Worm (Caenorhabditis elegans): ENCODE measurements around the gene CC8.3.

CC8.3 gene

ce11 chrIV:3642189-3642588 lies at the start of gene CC8.3:
Gene CC8.3, minus strand, starts transcription at chrIV:3642289.
- TF ChIP-seq flh-1 (GFP tag; optimal IDR thresholded peaks at IDR 0.05): no peak
- no peak for TF ChIP-seq unc-62 (GFP tag; optimal IDR thresholded peaks at IDR 0.05)
- TF ChIP-seq ceh-43 (GFP tag; optimal IDR thresholded peaks at IDR 0.05): no peak
- TF ChIP-seq snpc-4 (tag; optimal IDR thresholded peaks at IDR 0.05): no peak
- TF ChIP-seq elt-1 (tag; optimal IDR thresholded peaks at IDR 0.05; ENCODE audit: borderline replicate concordance, insufficient read depth): no peak
- TF ChIP-seq tbx-8 (GFP tag; optimal IDR thresholded peaks at IDR 0.05): no peak
- TF ChIP-seq hlh-1 (tag; optimal IDR thresholded peaks at IDR 0.05): no peak
- TF ChIP-seq nhr-28 (tag; optimal IDR thresholded peaks at IDR 0.05): no peak
- TF ChIP-seq mls-2 (tag; optimal IDR thresholded peaks at IDR 0.05): no peak
- no peak for TF ChIP-seq sptf-1 (tag; optimal IDR thresholded peaks at IDR 0.05)
- no peak for TF ChIP-seq ham-2 (GFP tag; optimal IDR thresholded peaks at IDR 0.05)
- TF ChIP-seq lin-32 (GFP tag; optimal IDR thresholded peaks at IDR 0.05): no peak
- no peak for TF ChIP-seq cnd-1 (tag; optimal IDR thresholded peaks at IDR 0.05)
- no peak for TF ChIP-seq zip-8 (tag; optimal IDR thresholded peaks at IDR 0.05)
- TF ChIP-seq bed-3 (GFP tag; optimal IDR thresholded peaks at IDR 0.05): no peak
- no peak for TF ChIP-seq mep-1 (tag; optimal IDR thresholded peaks at IDR 0.05)
- TF ChIP-seq blmp-1 (tag; optimal IDR thresholded peaks at IDR 0.05): no peak
- no peak for TF ChIP-seq lin-13 (tag; optimal IDR thresholded peaks at IDR 0.05)
- TF ChIP-seq ztf-11 (tag; optimal IDR thresholded peaks at IDR 0.05): no peak

- TF ChIP-seq M03D4.4 (tag; optimal IDR thresholded peaks at IDR 0.05) (no peak), hlh-1 (tag; optimal IDR thresholded peaks at IDR 0.05) (no peak), nhr-12 (tag; optimal IDR thresholded peaks at IDR 0.05) (no peak), lin-32 (GFP tag; optimal IDR thresholded peaks at IDR 0.05) (no peak), tbx-8 (GFP tag; optimal IDR thresholded peaks at IDR 0.05) (no peak), elt-3 (tag; optimal IDR thresholded peaks at IDR 0.05) (no peak), nhr-76 (tag; optimal IDR thresholded peaks at IDR 0.05) (no peak), ceh-83 (GFP tag; optimal IDR thresholded peaks at IDR 0.05) (no peak), pha-4 (tag; optimal IDR thresholded peaks at IDR 0.05) (no peak), ceh-43 (GFP tag; optimal IDR thresholded peaks at IDR 0.05) (no peak), flh-1 (GFP tag; optimal IDR thresholded peaks at IDR 0.05) (no peak), lsy-2 (tag; optimal IDR thresholded peaks at IDR 0.05) (no peak), lin-13 (tag; optimal IDR thresholded peaks at IDR 0.05) (no peak), unc-120 (tag; optimal IDR thresholded peaks at IDR 0.05; ENCODE audit: poor library complexity, severe bottlenecking) (no peak), sptf-1 (tag; optimal IDR thresholded peaks at IDR 0.05) (no peak), unc-39 (tag; optimal IDR thresholded peaks at IDR 0.05) (no peak)
Measured at ce11 chrIV:3688050-3688449, 46.0 kb upstream of the CC8.3 start.

- TF ChIP-seq cnd-1 (tag; optimal IDR thresholded peaks at IDR 0.05): no peak
- TF ChIP-seq unc-120 (tag; optimal IDR thresholded peaks at IDR 0.05; ENCODE audit: poor library complexity, severe bottlenecking): no peak
- no peak for TF ChIP-seq nhr-2 (tag; optimal IDR thresholded peaks at IDR 0.05)
- no peak for TF ChIP-seq blmp-1 (tag; optimal IDR thresholded peaks at IDR 0.05)
- TF ChIP-seq elt-3 (tag; optimal IDR thresholded peaks at IDR 0.05): no peak
- no peak for TF ChIP-seq unc-62 (GFP tag; optimal IDR thresholded peaks at IDR 0.05)
- TF ChIP-seq ceh-83 (GFP tag; optimal IDR thresholded peaks at IDR 0.05): no peak
- TF ChIP-seq zip-8 (tag; optimal IDR thresholded peaks at IDR 0.05): no peak
- no peak for TF ChIP-seq mep-1 (tag; optimal IDR thresholded peaks at IDR 0.05)
- TF ChIP-seq lsy-2 (tag; optimal IDR thresholded peaks at IDR 0.05): no peak
- no peak for TF ChIP-seq snpc-4 (tag; optimal IDR thresholded peaks at IDR 0.05)
- no peak for TF ChIP-seq ztf-11 (tag; optimal IDR thresholded peaks at IDR 0.05)
- no peak for TF ChIP-seq lin-32 (GFP tag; optimal IDR thresholded peaks at IDR 0.05)
- TF ChIP-seq flh-1 (GFP tag; optimal IDR thresholded peaks at IDR 0.05): no peak
Measured at ce11 chrIV:3686765-3687164, 44.7 kb upstream of the CC8.3 start, which contains the start of gene map-1. Gene map-1, minus strand, starts transcription at chrIV:3686865.

- no peak for TF ChIP-seq unc-39 (tag; optimal IDR thresholded peaks at IDR 0.05)
- no peak for TF ChIP-seq hlh-1 (tag; optimal IDR thresholded peaks at IDR 0.05)
- no peak for TF ChIP-seq snpc-4 (tag; optimal IDR thresholded peaks at IDR 0.05)
- no peak for TF ChIP-seq unc-62 (GFP tag; optimal IDR thresholded peaks at IDR 0.05)
- TF ChIP-seq lsy-2 (tag; optimal IDR thresholded peaks at IDR 0.05): no peak
- TF ChIP-seq unc-120 (tag; optimal IDR thresholded peaks at IDR 0.05; ENCODE audit: poor library complexity, severe bottlenecking): no peak
- TF ChIP-seq ztf-11 (tag; optimal IDR thresholded peaks at IDR 0.05): no peak
Measured at ce11 chrIV:3686260-3686659, 44.2 kb upstream of the CC8.3 start.

- TF ChIP-seq ceh-43 (GFP tag; optimal IDR thresholded peaks at IDR 0.05) (no peak), unc-62 (GFP tag; optimal IDR thresholded peaks at IDR 0.05) (no peak), ham-2 (GFP tag; optimal IDR thresholded peaks at IDR 0.05) (no peak), unc-120 (tag; optimal IDR thresholded peaks at IDR 0.05; ENCODE audit: poor library complexity, severe bottlenecking) (no peak), blmp-1 (tag; optimal IDR thresholded peaks at IDR 0.05) (no peak), elt-3 (tag; optimal IDR thresholded peaks at IDR 0.05) (no peak), ces-1 (GFP tag; optimal IDR thresholded peaks at IDR 0.05) (no peak), ceh-83 (GFP tag; optimal IDR thresholded peaks at IDR 0.05) (no peak), lsy-2 (tag; optimal IDR thresholded peaks at IDR 0.05) (no peak), mep-1 (tag; optimal IDR thresholded peaks at IDR 0.05) (no peak), lin-13 (tag; optimal IDR thresholded peaks at IDR 0.05) (no peak), lin-32 (GFP tag; optimal IDR thresholded peaks at IDR 0.05) (no peak), drap-1 (GFP tag; optimal IDR thresholded peaks at IDR 0.05) (no peak), tbx-8 (GFP tag; optimal IDR thresholded peaks at IDR 0.05) (no peak), nhr-28 (tag; optimal IDR thresholded peaks at IDR 0.05) (no peak), nhr-2 (tag; optimal IDR thresholded peaks at IDR 0.05) (no peak), nhr-12 (tag; optimal IDR thresholded peaks at IDR 0.05) (no peak), bed-3 (GFP tag; optimal IDR thresholded peaks at IDR 0.05) (no peak), cnd-1 (tag; optimal IDR thresholded peaks at IDR 0.05) (no peak), pha-4 (tag; optimal IDR thresholded peaks at IDR 0.05) (no peak)
Measured at ce11 chrIV:3681763-3682162, 39.7 kb upstream of the CC8.3 start.

All from whole organism, mixed stage, embryonic.